Worm (Caenorhabditis elegans) whole organism, young adult: ENCODE measurements around the gene nhr-103.

ENCODE experiments used
- C06A6.2 ChIP-seq: fragments of 200-800 bp; sonication (Bioruptor generic); conservative IDR thresholded peaks from 2 replicates; pipeline ENCODE4 v1.3.6; 2022; ENCODE audit warnings: missing genetic modification characterization, missing compliant biosample characterization
- D2030.7 ChIP-seq: fragments of 200-800 bp; sonication (Bioruptor generic); IDR thresholded peaks from 2 replicates; pipeline ENCODE4 v1.3.6; 2022; ENCODE audit warnings: missing genetic modification reagents, missing genetic modification characterization, missing compliant biosample characterization
- F37B4.10 ChIP-seq: fragments of 200-800 bp; sonication (Bioruptor generic); IDR thresholded peaks from 2 replicates; pipeline ENCODE4 v1.3.6; 2022; ENCODE audit warnings: missing genetic modification characterization, missing compliant biosample characterization
- F49E8.2 ChIP-seq: sonication (generic microtip); optimal IDR thresholded peaks from 3 replicates; lab custom pipeline; 2017; ENCODE audit warnings: missing genetic modification characterization, mild to moderate bottlenecking, missing compliant biosample characterization, antibody characterized with exemption, moderate library complexity; ENCODE audit not compliant: insufficient read depth
- F57A8.1 ChIP-seq: fragments of 200-800 bp; sonication (Bioruptor generic); optimal IDR thresholded peaks from 2 replicates; lab custom pipeline; 2018; ENCODE audit warnings: mild to moderate bottlenecking, missing genetic modification characterization, moderate library complexity, missing compliant biosample characterization
- F57C9.4 ChIP-seq: sonication (generic microtip); optimal IDR thresholded peaks from 2 replicates; lab custom pipeline; 2017; ENCODE audit warnings: mild to moderate bottlenecking, missing genetic modification characterization, missing compliant biosample characterization
- K12H6.12 ChIP-seq: fragments of 200-800 bp; sonication (Bioruptor generic); optimal IDR thresholded peaks from 2 replicates; lab custom pipeline; 2018; ENCODE audit warnings: mild to moderate bottlenecking, missing genetic modification characterization, missing compliant biosample characterization
- aptf-2 ChIP-seq: fragments of 200-800 bp; sonication (Bioruptor generic); conservative IDR thresholded peaks from 2 replicates; pipeline ENCODE4 v1.3.6; 2022; ENCODE audit warnings: missing genetic modification reagents, missing genetic modification characterization, missing compliant biosample characterization
- atf-7 ChIP-seq: sonication (generic microtip); optimal IDR thresholded peaks from 2 replicates; lab custom pipeline; 2017; ENCODE audit warnings: mild to moderate bottlenecking, missing genetic modification characterization, missing compliant biosample characterization
- ceh-40 ChIP-seq: fragments of 200-800 bp; sonication (Bioruptor generic); IDR thresholded peaks from 2 replicates; pipeline ENCODE4 v1.3.6; 2022; ENCODE audit warnings: missing genetic modification characterization, missing compliant biosample characterization
- chd-7 ChIP-seq: sonication (generic microtip); optimal IDR thresholded peaks from 2 replicates; lab custom pipeline; 2016; ENCODE audit warnings: mild to moderate bottlenecking, missing genetic modification characterization, moderate library complexity, missing compliant biosample characterization
- die-1 ChIP-seq: sonication (generic microtip); optimal IDR thresholded peaks from 2 replicates; lab custom pipeline; 2016; ENCODE audit warnings: missing genotype, mild to moderate bottlenecking, missing genetic modification characterization, missing compliant biosample characterization
- ets-4 ChIP-seq: fragments of 200-800 bp; sonication (Bioruptor generic); optimal IDR thresholded peaks from 2 replicates; lab custom pipeline; 2018; ENCODE audit warnings: mild to moderate bottlenecking, missing genetic modification characterization, missing compliant biosample characterization
- hmg-1.2 ChIP-seq: fragments of 200-800 bp; sonication (Bioruptor generic); IDR thresholded peaks from 2 replicates; pipeline ENCODE4 v1.3.6; 2022; ENCODE audit warnings: missing genetic modification reagents, missing genetic modification characterization, missing compliant biosample characterization
- hrde-1 ChIP-seq: sonication (generic microtip); optimal IDR thresholded peaks from 2 replicates; lab custom pipeline; 2016; ENCODE audit warnings: missing genetic modification characterization, mild to moderate bottlenecking, missing compliant biosample characterization, moderate library complexity, missing genotype, missing genetic modification reagents, borderline replicate concordance
- lag-1 ChIP-seq: fragments of 200-800 bp; sonication (Bioruptor generic); IDR thresholded peaks from 2 replicates; pipeline ENCODE4 v1.3.6; 2022; ENCODE audit warnings: missing genetic modification reagents, missing genetic modification characterization, missing compliant biosample characterization
- lin-26 ChIP-seq: fragments of 200-800 bp; sonication (Bioruptor generic); IDR thresholded peaks from 2 replicates; pipeline ENCODE4 v1.3.6; 2022; ENCODE audit warnings: missing genetic modification reagents, missing genetic modification characterization, missing compliant biosample characterization
- lin-54 ChIP-seq: fragments of 200-800 bp; sonication (Bioruptor generic); optimal IDR thresholded peaks from 2 replicates; lab custom pipeline; 2018; ENCODE audit warnings: mild to moderate bottlenecking, missing genetic modification characterization, missing compliant biosample characterization
- lsl-1 ChIP-seq: fragments of 200-800 bp; sonication (Bioruptor generic); optimal IDR thresholded peaks from 2 replicates; lab custom pipeline; 2018; ENCODE audit warnings: mild to moderate bottlenecking, missing genetic modification characterization, moderate library complexity, missing compliant biosample characterization
- mel-28 ChIP-seq: sonication (generic microtip); optimal IDR thresholded peaks from 2 replicates; lab custom pipeline; 2016; ENCODE audit warnings: borderline replicate concordance, mild to moderate bottlenecking, missing genetic modification characterization, missing compliant biosample characterization
- mes-4 ChIP-seq: sonication (generic microtip); optimal IDR thresholded peaks from 2 replicates; lab custom pipeline; 2016; ENCODE audit warnings: missing genotype, missing genetic modification characterization, missing compliant biosample characterization
- mxl-1 ChIP-seq: sonication (generic microtip); optimal IDR thresholded peaks from 2 replicates; lab custom pipeline; 2016; ENCODE audit warnings: missing genetic modification characterization, missing compliant biosample characterization
- nfyb-1 ChIP-seq: fragments of 200-800 bp; sonication (Bioruptor generic); IDR thresholded peaks from 2 replicates; pipeline ENCODE4 v1.3.6; 2022; ENCODE audit warnings: missing genetic modification reagents, missing genetic modification characterization, missing compliant biosample characterization
- nhr-120 ChIP-seq: fragments of 200-800 bp; sonication (Bioruptor generic); IDR thresholded peaks from 2 replicates; pipeline ENCODE4 v1.3.6; 2022; ENCODE audit warnings: missing genetic modification characterization, missing compliant biosample characterization
- nhr-80 ChIP-seq: sonication (generic microtip); optimal IDR thresholded peaks from 2 replicates; lab custom pipeline; 2016; ENCODE audit warnings: missing genetic modification characterization, missing compliant biosample characterization
- nhr-90 ChIP-seq: sonication (generic microtip); optimal IDR thresholded peaks from 2 replicates; lab custom pipeline; 2016; ENCODE audit warnings: missing genotype, mild to moderate bottlenecking, missing genetic modification characterization, missing compliant biosample characterization
- pbrm-1 ChIP-seq: fragments of 200-800 bp; sonication (Bioruptor generic); IDR thresholded peaks from 2 replicates; pipeline ENCODE4 v1.3.6; 2022; ENCODE audit warnings: missing genetic modification reagents, missing genetic modification characterization, missing compliant biosample characterization
- rcor-1 ChIP-seq: fragments of 200-800 bp; sonication (Bioruptor generic); IDR thresholded peaks from 2 replicates; pipeline ENCODE4 v1.3.6; 2022; ENCODE audit warnings: missing genetic modification reagents, missing genetic modification characterization, missing compliant biosample characterization
- repo-1 ChIP-seq: sonication (generic microtip); optimal IDR thresholded peaks from 2 replicates; lab custom pipeline; 2017; ENCODE audit warnings: mild to moderate bottlenecking, missing genetic modification characterization, missing compliant biosample characterization
- rpc-1 ChIP-seq, 2 experiments: fragments of 150-350 bp in 1 of 2; sonication (generic microtip) in 1 of 2; optimal IDR thresholded peaks; 2 replicates each; lab custom pipeline; 2014 to 2018; ENCODE audit warnings: missing biosample characterization in 1 of 2, missing genetic modification characterization in 1 of 2, missing genetic modification reagents in 1 of 2, missing genotype in 1 of 2
- sdz-38 ChIP-seq: sonication (generic microtip); optimal IDR thresholded peaks from 2 replicates; lab custom pipeline; 2016; ENCODE audit warnings: missing genotype, missing genetic modification characterization, missing compliant biosample characterization
- snpc-1.1 ChIP-seq: sonication (generic microtip); optimal IDR thresholded peaks from 2 replicates; lab custom pipeline; 2017; ENCODE audit warnings: missing genetic modification characterization, mild to moderate bottlenecking, missing compliant biosample characterization, antibody characterized with exemption, moderate library complexity, missing genotype, missing genetic modification reagents; ENCODE audit not compliant: insufficient read depth
- snpc-1.3 ChIP-seq: sonication (generic microtip); optimal IDR thresholded peaks from 2 replicates; lab custom pipeline; 2017; ENCODE audit warnings: missing genetic modification characterization, mild to moderate bottlenecking, missing compliant biosample characterization, antibody characterized with exemption, moderate library complexity, missing genotype, missing genetic modification reagents; ENCODE audit not compliant: insufficient read depth
- zfh-2 ChIP-seq: fragments of 200-800 bp; sonication (Bioruptor generic); conservative IDR thresholded peaks from 2 replicates; pipeline ENCODE4 v1.3.6; 2022; ENCODE audit warnings: missing genetic modification reagents, missing genetic modification characterization, missing compliant biosample characterization
- zim-3 ChIP-seq: sonication (generic microtip); optimal IDR thresholded peaks from 2 replicates; lab custom pipeline; 2017; ENCODE audit warnings: mild to moderate bottlenecking, missing genetic modification characterization, moderate library complexity, missing compliant biosample characterization
- ztf-25 ChIP-seq: fragments of 200-800 bp; sonication (Bioruptor generic); IDR thresholded peaks from 2 replicates; pipeline ENCODE4 v1.3.6; 2022; ENCODE audit warnings: missing genetic modification reagents, missing genetic modification characterization, missing compliant biosample characterization
- ztf-3 ChIP-seq: fragments of 200-800 bp; sonication (Bioruptor generic); optimal IDR thresholded peaks from 2 replicates; lab custom pipeline; 2018; ENCODE audit warnings: mild to moderate bottlenecking, missing genetic modification characterization, missing compliant biosample characterization
- ztf-6 ChIP-seq: fragments of 200-800 bp; sonication (Bioruptor generic); IDR thresholded peaks from 2 replicates; pipeline ENCODE4 v1.3.6; 2022; ENCODE audit warnings: missing genetic modification reagents, missing genetic modification characterization, missing compliant biosample characterization

nhr-103 gene

DNA sequence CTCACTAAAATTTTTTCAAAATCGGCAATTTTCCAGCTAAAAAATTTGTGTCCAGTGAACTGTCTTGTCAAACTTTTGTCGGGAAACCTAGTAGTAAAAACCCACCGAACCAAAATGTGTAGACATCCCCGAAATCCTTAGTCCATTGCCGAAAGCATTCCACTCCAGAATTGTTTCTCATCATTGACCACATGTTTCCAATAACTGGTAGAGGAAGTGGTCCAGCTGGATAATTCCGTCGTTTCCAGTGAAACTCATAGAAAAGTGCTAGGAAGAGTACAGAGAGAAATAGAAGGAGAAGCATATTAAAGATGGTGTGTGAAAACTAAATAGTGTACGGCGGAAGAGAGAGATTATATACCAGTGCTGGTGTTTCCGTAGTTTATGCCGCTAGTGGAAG is 21.1 kb upstream of the nhr-103 start, which contains the start of gene cyp-33C12:
TSS of gene cyp-33C12 (minus strand) at position 321 of the 400 bp plus-strand sequence.
- TF ChIP-seq rpc-1 (optimal IDR thresholded peaks at IDR 0.05; lab: Kevin White, UChicago) (no peak), rpc-1 (tag; optimal IDR thresholded peaks at IDR 0.05; lab: Kevin White, UChicago) (no peak), rcor-1 (GFP tag; lab: Robert Waterston, UW) (no peak), snpc-1.3 (tag; lab: Kevin White, UChicago) (no peak), die-1 (tag; lab: Kevin White, UChicago) (no peak), aptf-2 (GFP tag; lab: Robert Waterston, UW) (no peak), lin-26 (GFP tag; lab: Robert Waterston, UW) (no peak), ztf-25 (no peak), hrde-1 (tag; lab: Kevin White, UChicago) (no peak), chd-7 (tag; lab: Kevin White, UChicago) (no peak), lsl-1 (no peak), D2030.7 (no peak), F49E8.2 (tag; lab: Kevin White, UChicago) (no peak)
- TF ChIP-seq, all 124 proteins: peak for 0

ce11 chrV:2206181-2206580 is 19.0 kb upstream of the nhr-103 start, which contains the start of gene srt-40:
Gene srt-40 (minus strand): TSS chrV:2206281.
- no peak for TF ChIP-seq mel-28
- TF ChIP-seq pbrm-1 = no peak
- TF ChIP-seq sdz-38 (tag; lab: Kevin White, UChicago) = no peak
- no peak for TF ChIP-seq repo-1 (tag; lab: Kevin White, UChicago)
- no peak for TF ChIP-seq lag-1
- no peak for TF ChIP-seq F57A8.1 (GFP tag; lab: Kevin White, UChicago)
- TF ChIP-seq ets-4 (GFP tag; lab: Kevin White, UChicago) = no peak
- TF ChIP-seq ztf-3 = no peak
- no peak for TF ChIP-seq atf-7 (tag; lab: Kevin White, UChicago)
- no peak for TF ChIP-seq rpc-1 (optimal IDR thresholded peaks at IDR 0.05; lab: Kevin White, UChicago)
- TF ChIP-seq rpc-1 (tag; optimal IDR thresholded peaks at IDR 0.05; lab: Kevin White, UChicago) = no peak
- no peak for TF ChIP-seq lin-54 (GFP tag; lab: Kevin White, UChicago)
- TF ChIP-seq F37B4.10 = no peak
- TF ChIP-seq mxl-1 = no peak
- TF ChIP-seq snpc-1.1 (tag; lab: Kevin White, UChicago) = no peak
- TF ChIP-seq zim-3 = no peak
- TF ChIP-seq mes-4 = no peak
- TF ChIP-seq nhr-90 (tag; lab: Kevin White, UChicago) = no peak

ce11 chrV:2206801-2207200 is 18.4 kb upstream of the nhr-103 start, which contains the start of gene svh-11:
Gene svh-11 (plus strand): TSS chrV:2207101.
- TF ChIP-seq ceh-40 (GFP tag; lab: Robert Waterston, UW) = no peak

- TF ChIP-seq ztf-6 (GFP tag; lab: Robert Waterston, UW) (no peak), nfyb-1 (GFP tag; lab: Robert Waterston, UW) (0 out of 2 replicates have a peak, but pooled peaks have one; percentile 34)
These were observed 17.7 kb upstream of the nhr-103 start for ce11 chrV:2207527-2207926.

DNA sequence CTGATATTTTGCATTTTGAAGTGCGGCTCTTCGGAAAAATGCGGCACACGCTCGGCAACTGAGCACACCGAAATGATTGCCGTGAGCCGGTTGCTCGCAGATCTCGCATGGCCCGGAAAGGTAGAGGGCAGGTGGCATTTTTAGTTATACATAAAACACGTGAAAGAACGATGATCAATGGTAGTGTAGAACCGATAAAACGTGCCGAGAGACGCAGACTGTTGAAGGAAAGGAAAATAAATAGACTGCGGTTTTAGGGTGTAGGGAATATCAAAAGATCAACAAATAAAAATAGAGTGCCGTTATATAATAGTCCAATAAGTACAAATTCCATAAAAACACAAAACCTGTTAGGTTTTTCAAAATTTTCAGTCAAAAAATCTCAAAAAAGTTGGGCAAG is 13.3 kb upstream of the nhr-103 start, which contains the start of gene nhr-133:
TSS of gene nhr-133 (minus strand) at position 183 of the 400 bp plus-strand sequence.
- no peak for TF ChIP-seq nhr-120 (GFP tag; lab: Robert Waterston, UW)
- TF ChIP-seq zfh-2 = peak; percentile 47; the same call in 1 of the 2 replicates
- no peak for TF ChIP-seq C06A6.2 (GFP tag; lab: Robert Waterston, UW)
- no peak for TF ChIP-seq F57C9.4 (tag; lab: Kevin White, UChicago)
- TF ChIP-seq nhr-80 (tag; lab: Kevin White, UChicago) = peak; percentile 16
- no peak for TF ChIP-seq K12H6.12
- peak; percentile 43; the same call in 1 of the 2 replicates for TF ChIP-seq hmg-1.2
